Fruit fly (Drosophila melanogaster) Kc167 (cell line): ENCODE measurements around the gene stai.

ENCODE experiments used
- Myc ChIP-seq: fragments of >200 bp; optimal IDR thresholded peaks from 2 replicates; lab custom pipeline; 2017; ENCODE audit warnings: missing external identifiers
- Sin3A ChIP-seq: fragments of >200 bp; optimal IDR thresholded peaks from 2 replicates; lab custom pipeline; 2018; ENCODE audit warnings: missing external identifiers
- h ChIP-seq: fragments of >200 bp; optimal IDR thresholded peaks from 3 replicates; lab custom pipeline; 2018; ENCODE audit warnings: missing external identifiers
- insv ChIP-seq: fragments of >200 bp; optimal IDR thresholded peaks from 3 replicates; lab custom pipeline; 2018; ENCODE audit warnings: missing external identifiers
- psq ChIP-seq: fragments of >200 bp; optimal IDR thresholded peaks from 2 replicates; lab custom pipeline; 2017; ENCODE audit warnings: missing external identifiers
- ttk ChIP-seq: sonication (Bioruptor generic); optimal IDR thresholded peaks from 2 replicates; lab custom pipeline; 2017; ENCODE audit warnings: missing external identifiers

The stai gene

dm6 chr2L:6100202-6100689, at the start of gene stai:
stai (plus strand) TSS chr2L:6100377.
- TF ChIP-seq Myc (no peak), ttk (no peak), Sin3A (lab: Kevin White, UChicago) (no peak), psq (lab: Kevin White, UChicago) (no peak), h (lab: Kevin White, UChicago) (no peak), insv (no peak)

DNA sequence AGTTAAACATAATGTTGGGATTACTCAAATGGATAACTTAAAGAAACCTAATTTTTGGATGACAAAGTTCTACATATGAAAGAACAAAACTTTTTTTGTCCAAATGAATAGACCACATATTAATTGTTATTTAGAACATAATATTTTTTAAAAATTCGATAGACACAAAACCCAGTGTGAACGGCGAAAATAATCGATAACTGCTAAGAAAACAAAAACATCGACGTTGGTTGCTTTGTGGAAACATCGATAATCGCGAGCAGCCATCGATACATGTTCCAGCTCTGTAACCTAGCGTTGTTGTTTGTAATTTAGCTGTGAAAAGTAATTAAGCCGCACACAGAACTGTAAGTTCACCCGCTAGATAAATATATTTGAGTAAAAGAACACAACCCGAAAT, 49.6 kb upstream of the stai start, which contains the start of gene CG9135:
CG9135 (plus strand) TSS at position 226 of the 400 bp plus-strand sequence.
- TF ChIP-seq h (lab: Kevin White, UChicago) (no peak), insv (no peak), Sin3A (lab: Kevin White, UChicago) (no peak), psq (lab: Kevin White, UChicago) (no peak), ttk (no peak), Myc (no peak)

- TF ChIP-seq psq (lab: Kevin White, UChicago) (no peak), insv (no peak)
Observed at dm6 chr2L:6051212-6051621, 49.0 kb upstream of the stai start.

DNA sequence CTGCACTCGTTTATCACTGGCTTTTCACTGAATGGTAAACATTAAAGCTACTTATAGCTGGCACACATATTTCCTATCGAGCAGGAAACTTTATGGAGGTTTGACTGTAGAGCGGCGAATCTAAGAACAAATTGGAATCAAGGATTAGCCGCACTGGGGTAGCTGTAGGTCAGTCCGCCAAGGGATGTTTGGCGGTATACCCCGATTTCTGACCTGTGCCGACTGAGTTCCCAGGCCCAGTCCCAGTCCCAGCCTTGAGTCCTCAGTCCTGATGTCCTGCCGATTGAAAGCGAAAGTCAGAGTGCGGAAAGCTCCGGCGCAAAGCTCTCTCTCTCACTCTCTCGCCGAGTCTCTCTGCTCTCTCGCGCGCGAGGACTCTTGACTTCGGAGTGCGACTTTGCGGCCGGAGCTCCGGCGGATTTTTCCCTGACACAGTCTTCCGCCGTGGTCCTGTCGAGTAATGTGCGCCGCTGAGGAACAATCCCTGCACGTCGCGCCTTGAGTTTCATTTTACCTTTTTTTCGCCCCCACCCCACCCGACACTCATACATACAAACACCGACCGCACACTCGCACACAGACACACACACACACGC, 46.2 kb upstream of the stai start, which contains the start of gene CG13995:
CG13995 (plus strand) TSS at position 429 of the 596 bp plus-strand sequence.
- TF ChIP-seq psq (lab: Kevin White, UChicago), result no peak
- TF ChIP-seq ttk, result no peak
- TF ChIP-seq insv, result no peak
- TF ChIP-seq Myc, result no peak
- no peak for TF ChIP-seq Sin3A (lab: Kevin White, UChicago)
- no peak for TF ChIP-seq h (lab: Kevin White, UChicago)

DNA sequence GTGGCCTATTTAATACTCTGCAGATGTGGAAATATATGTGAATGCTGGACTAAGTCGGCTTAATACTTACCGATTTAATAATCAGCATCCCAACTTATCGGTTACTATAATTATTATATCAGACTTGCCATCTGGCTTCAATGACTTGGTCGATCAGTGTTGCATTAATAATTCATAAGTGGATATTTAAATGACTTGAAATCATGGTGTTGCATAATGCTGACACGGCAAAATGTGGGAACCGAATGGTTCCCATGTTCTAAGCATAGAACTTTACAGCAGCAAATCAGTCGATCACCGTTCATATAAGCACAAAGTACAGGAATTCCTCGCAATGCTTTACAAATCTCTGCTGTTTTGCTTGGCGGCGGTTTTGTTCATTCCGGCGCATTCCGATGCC, 40.0 kb upstream of the stai start, which contains the start of gene CG34180:
CG34180 (plus strand) TSS at position 301 of the 400 bp plus-strand sequence.
- TF ChIP-seq Sin3A (lab: Kevin White, UChicago) (no peak), ttk (no peak), Myc (no peak), psq (lab: Kevin White, UChicago) (no peak), h (lab: Kevin White, UChicago) (no peak), insv (no peak)

- TF ChIP-seq h (lab: Kevin White, UChicago), result no peak
- TF ChIP-seq Sin3A (lab: Kevin White, UChicago), result no peak
- TF ChIP-seq psq (lab: Kevin White, UChicago), result no peak
Observed at dm6 chr2L:6062382-6063082, 37.6 kb upstream of the stai start, which contains the start of the genes ND-51 and CG13994. ND-51 (minus strand) TSS chr2L:6062757. CG13994 (plus strand) TSS chr2L:6062989.

DNA sequence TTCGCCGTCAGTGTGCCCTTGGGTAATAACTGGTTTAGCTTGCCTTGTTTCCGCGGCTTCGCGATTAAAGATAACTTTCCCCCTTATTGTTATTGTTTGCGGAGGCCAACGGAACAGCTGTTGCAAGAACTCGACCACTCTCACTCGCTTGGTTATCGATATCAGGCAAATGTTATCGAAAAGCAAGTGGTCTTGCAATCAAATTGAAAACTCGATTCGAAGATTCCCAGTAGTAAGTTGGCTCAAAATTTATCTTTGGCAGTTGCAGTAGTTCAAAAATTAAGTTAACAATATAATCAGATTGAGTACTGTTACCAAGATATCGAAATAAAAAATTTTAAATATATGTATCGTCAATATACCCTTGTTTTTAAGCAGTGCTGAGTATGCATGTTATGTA, 34.4 kb upstream of the stai start, which contains the start of the genes Fbw5 and CG9147:
Fbw5 (minus strand) TSS at position 131 of the 400 bp plus-strand sequence.
CG9147 (plus strand) TSS at position 175 of the 400 bp plus-strand sequence.
- no peak for TF ChIP-seq ttk
- no peak for TF ChIP-seq insv
- no peak for TF ChIP-seq h (lab: Kevin White, UChicago)
- TF ChIP-seq psq (lab: Kevin White, UChicago), result no peak
- TF ChIP-seq Myc, result no peak
- no peak for TF ChIP-seq Sin3A (lab: Kevin White, UChicago)

- TF ChIP-seq psq (lab: Kevin White, UChicago), result no peak
- TF ChIP-seq ttk, result no peak
- TF ChIP-seq Sin3A (lab: Kevin White, UChicago), result no peak
- TF ChIP-seq insv, result no peak
- no peak for TF ChIP-seq h (lab: Kevin White, UChicago)
- no peak for TF ChIP-seq Myc
Observed at dm6 chr2L:6068544-6069251, 31.5 kb upstream of the stai start, which contains the start of the genes CG9150 and Pfdn1. CG9150 (minus strand) TSS chr2L:6068594. Pfdn1 (plus strand) TSS chr2L:6069079.

- TF ChIP-seq Myc, result no peak
- TF ChIP-seq ttk, result no peak
- no peak for TF ChIP-seq insv
- no peak for TF ChIP-seq Sin3A (lab: Kevin White, UChicago)
- no peak for TF ChIP-seq h (lab: Kevin White, UChicago)
- TF ChIP-seq psq (lab: Kevin White, UChicago), result no peak
Observed at dm6 chr2L:6070656-6071231, 29.4 kb upstream of the stai start, which contains the start of the genes CG9154 and Kr-h2. CG9154 (minus strand) TSS chr2L:6070686. Kr-h2 (plus strand) TSS chr2L:6070990.

- TF ChIP-seq Myc (no peak), insv (no peak), ttk (no peak), psq (lab: Kevin White, UChicago) (no peak), Sin3A (lab: Kevin White, UChicago) (no peak), h (lab: Kevin White, UChicago) (no peak)
Observed at dm6 chr2L:6072124-6072523, 28.1 kb upstream of the stai start.

dm6 chr2L:6073894-6074293, 26.3 kb upstream of the stai start:
- TF ChIP-seq Sin3A (lab: Kevin White, UChicago) (no peak), ttk (no peak), h (lab: Kevin White, UChicago) (no peak), Myc (no peak), psq (lab: Kevin White, UChicago) (no peak)
